Fruit fly (Drosophila melanogaster) whole organism, embryonic: ENCODE results near the gene CG43755.

Experiments used
- BEAF-32 ChIP-seq: fragments of 200-800 bp; sonication (Bioruptor generic); optimal IDR thresholded peaks from 3 replicates; lab custom pipeline; 2017; ENCODE audit warnings: missing biosample characterization, missing genetic modification characterization, mild to moderate bottlenecking, moderate library complexity, missing genetic modification reagents
- Bdp1 ChIP-seq: fragments of 200-800 bp; sonication (Bioruptor generic); optimal IDR thresholded peaks from 3 replicates; lab custom pipeline; 2016; ENCODE audit warnings: missing biosample characterization, missing genetic modification characterization
- CG10543 ChIP-seq: fragments of 200-800 bp; sonication (Bioruptor generic); optimal IDR thresholded peaks from 3 replicates; lab custom pipeline; 2017; ENCODE audit warnings: missing biosample characterization, mild to moderate bottlenecking, missing genetic modification characterization, moderate library complexity
- CG10959 ChIP-seq: fragments of 200-800 bp; sonication (Bioruptor generic); IDR thresholded peaks from 2 replicates; pipeline ENCODE4 v1.3.6; 2022; ENCODE audit warnings: missing biosample characterization, missing genetic modification characterization
- CG12744 ChIP-seq: fragments of 200-800 bp; sonication (Bioruptor generic); optimal IDR thresholded peaks from 2 replicates; lab custom pipeline; 2016; ENCODE audit warnings: missing biosample characterization, missing genetic modification characterization
- CG14014 ChIP-seq: fragments of 200-800 bp; sonication (Bioruptor generic); IDR thresholded peaks from 2 replicates; pipeline ENCODE4 v1.3.6; 2022; ENCODE audit warnings: missing biosample characterization, missing genetic modification characterization
- CG14667 ChIP-seq: fragments of 200-800 bp; sonication (Bioruptor generic); IDR thresholded peaks from 2 replicates; pipeline ENCODE4 v1.3.6; 2022; ENCODE audit warnings: missing biosample characterization, missing genetic modification characterization
- CG14710 ChIP-seq: fragments of 200-800 bp; sonication (Bioruptor generic); optimal IDR thresholded peaks from 3 replicates; lab custom pipeline; 2019; ENCODE audit warnings: missing biosample characterization, mild to moderate bottlenecking, missing genetic modification characterization, moderate library complexity
- CG1603 ChIP-seq: fragments of 200-800 bp; sonication (Bioruptor generic); optimal IDR thresholded peaks from 2 replicates; lab custom pipeline; 2019; ENCODE audit warnings: missing biosample characterization, mild to moderate bottlenecking, missing genetic modification characterization, moderate library complexity
- CG16813 ChIP-seq: fragments of 200-800 bp; sonication (Bioruptor generic); IDR thresholded peaks from 3 replicates; pipeline ENCODE4 v1.3.6; 2022; ENCODE audit warnings: missing biosample characterization, missing genetic modification characterization; ENCODE audit not compliant: partially characterized antibody
- CG17912 ChIP-seq: fragments of 200-800 bp; sonication (Bioruptor generic); optimal IDR thresholded peaks from 2 replicates; lab custom pipeline; 2018; ENCODE audit warnings: missing biosample characterization, mild to moderate bottlenecking, missing genetic modification characterization
- CG3163 ChIP-seq: fragments of 200-800 bp; sonication (Bioruptor generic); optimal IDR thresholded peaks from 3 replicates; lab custom pipeline; 2016; ENCODE audit warnings: missing biosample characterization, missing genetic modification characterization
- CG4282 ChIP-seq: fragments of 200-800 bp; sonication (Bioruptor generic); optimal IDR thresholded peaks from 2 replicates; lab custom pipeline; 2016; ENCODE audit warnings: missing biosample characterization, missing genetic modification characterization
- CG5180 ChIP-seq: fragments of 200-800 bp; sonication (Bioruptor generic); optimal IDR thresholded peaks from 3 replicates; lab custom pipeline; 2017; ENCODE audit warnings: missing biosample characterization, missing genetic modification characterization, mild to moderate bottlenecking, moderate library complexity, missing genetic modification reagents
- CG5953 ChIP-seq: fragments of 200-800 bp; sonication (Bioruptor generic); IDR thresholded peaks from 2 replicates; pipeline ENCODE4 v1.3.6; 2022; ENCODE audit warnings: missing biosample characterization, missing genetic modification characterization
- CG6689 ChIP-seq: fragments of 200-800 bp; sonication (Bioruptor generic); IDR thresholded peaks from 2 replicates; pipeline ENCODE4 v1.3.6; 2022; ENCODE audit warnings: missing biosample characterization, missing genetic modification characterization
- CG6854 ChIP-seq: fragments of 200-800 bp; sonication (Bioruptor generic); optimal IDR thresholded peaks from 3 replicates; lab custom pipeline; 2017; ENCODE audit warnings: missing biosample characterization, mild to moderate bottlenecking, missing genetic modification characterization
- CTCF ChIP-seq: fragments of 200-800 bp; sonication (Bioruptor generic); optimal IDR thresholded peaks from 2 replicates; lab custom pipeline; 2017; ENCODE audit warnings: missing biosample characterization, mild to moderate bottlenecking, missing genetic modification characterization, moderate library complexity
- Camta ChIP-seq: fragments of 200-800 bp; sonication (Bioruptor generic); optimal IDR thresholded peaks from 2 replicates; lab custom pipeline; 2016; ENCODE audit warnings: missing biosample characterization, missing genetic modification characterization
- Dek ChIP-seq: fragments of 200-800 bp; sonication (Bioruptor generic); optimal IDR thresholded peaks from 3 replicates; lab custom pipeline; 2019; ENCODE audit warnings: missing biosample characterization, mild to moderate bottlenecking, missing genetic modification characterization, moderate library complexity
- Dip3 ChIP-seq: fragments of 200-800 bp; sonication (Bioruptor generic); optimal IDR thresholded peaks from 3 replicates; lab custom pipeline; 2016; ENCODE audit warnings: missing biosample characterization, missing genetic modification characterization
- E2f2 ChIP-seq: fragments of 200-800 bp; sonication (Bioruptor generic); IDR thresholded peaks from 2 replicates; pipeline ENCODE4 v1.3.6; 2022; ENCODE audit warnings: missing biosample characterization, missing genetic modification characterization
- Fer1 ChIP-seq: fragments of 200-800 bp; sonication (Bioruptor generic); optimal IDR thresholded peaks from 2 replicates; lab custom pipeline; 2017; ENCODE audit warnings: missing biosample characterization, mild to moderate bottlenecking, missing genetic modification characterization
- Hand ChIP-seq: fragments of 200-800 bp; sonication (Bioruptor generic); optimal IDR thresholded peaks from 2 replicates; lab custom pipeline; 2017; ENCODE audit warnings: mild to moderate bottlenecking, missing biosample characterization, missing genetic modification reagents, missing genetic modification characterization
- Jarid2 ChIP-seq: fragments of 200-800 bp; sonication (Bioruptor generic); optimal IDR thresholded peaks from 3 replicates; lab custom pipeline; 2017; ENCODE audit warnings: mild to moderate bottlenecking, missing biosample characterization, missing genetic modification reagents, missing genetic modification characterization
- Lim3 ChIP-seq: fragments of 200-800 bp; sonication (Bioruptor generic); IDR thresholded peaks from 2 replicates; pipeline ENCODE4 v1.3.6; 2022; ENCODE audit warnings: missing biosample characterization, missing genetic modification characterization
- MESR4 ChIP-seq: fragments of 200-800 bp; sonication (Bioruptor generic); optimal IDR thresholded peaks from 2 replicates; lab custom pipeline; 2018; ENCODE audit warnings: missing biosample characterization, mild to moderate bottlenecking, missing genetic modification characterization, moderate library complexity
- Mrtf ChIP-seq: fragments of 200-800 bp; sonication (Bioruptor generic); IDR thresholded peaks from 3 replicates; pipeline ENCODE4 v1.3.6; 2022; ENCODE audit warnings: missing biosample characterization, missing genetic modification characterization
- Myb ChIP-seq: fragments of 200-800 bp; sonication (Bioruptor generic); optimal IDR thresholded peaks from 2 replicates; lab custom pipeline; 2016; ENCODE audit warnings: missing biosample characterization, missing genetic modification characterization
- NC2α ChIP-seq: fragments of 200-800 bp; sonication (Bioruptor generic); optimal IDR thresholded peaks from 2 replicates; lab custom pipeline; 2016; ENCODE audit warnings: missing biosample characterization, missing genetic modification characterization
- NFAT ChIP-seq: fragments of 200-800 bp; sonication (Bioruptor generic); IDR thresholded peaks from 2 replicates; pipeline ENCODE4 v1.3.6; 2022; ENCODE audit warnings: missing biosample characterization, missing genetic modification characterization
- Neu2 ChIP-seq: fragments of 200-800 bp; sonication (Bioruptor generic); optimal IDR thresholded peaks from 3 replicates; lab custom pipeline; 2016; ENCODE audit warnings: missing biosample characterization, missing genetic modification characterization, borderline replicate concordance
- Rfx ChIP-seq: fragments of 200-800 bp; sonication (Bioruptor generic); IDR thresholded peaks from 2 replicates; pipeline ENCODE4 v1.3.6; 2022; ENCODE audit warnings: missing biosample characterization, missing genetic modification characterization
- Scr ChIP-seq: fragments of 200-800 bp; sonication (Bioruptor generic); IDR thresholded peaks from 2 replicates; pipeline ENCODE4 v1.3.6; 2022; ENCODE audit warnings: missing biosample characterization, missing genetic modification characterization; ENCODE audit not compliant: partially characterized antibody
- Sry-β ChIP-seq: fragments of 200-800 bp; sonication (Bioruptor generic); optimal IDR thresholded peaks from 2 replicates; lab custom pipeline; 2018; ENCODE audit warnings: missing biosample characterization, mild to moderate bottlenecking, missing genetic modification characterization, moderate library complexity
- corto ChIP-seq: fragments of 200-800 bp; sonication (Bioruptor generic); optimal IDR thresholded peaks from 2 replicates; lab custom pipeline; 2016; ENCODE audit warnings: missing biosample characterization, mild to moderate bottlenecking, missing genetic modification characterization, moderate library complexity
- crol ChIP-seq: fragments of 200-800 bp; sonication (Bioruptor generic); IDR thresholded peaks from 2 replicates; pipeline ENCODE4 v1.3.6; 2022; ENCODE audit warnings: missing biosample characterization, missing genetic modification characterization
- da ChIP-seq: fragments of 200-800 bp; sonication (Bioruptor generic); optimal IDR thresholded peaks from 2 replicates; lab custom pipeline; 2016; ENCODE audit warnings: missing biosample characterization, missing genetic modification characterization
- emc ChIP-seq: fragments of 200-800 bp; sonication (Bioruptor generic); optimal IDR thresholded peaks from 2 replicates; lab custom pipeline; 2016; ENCODE audit warnings: missing biosample characterization, missing genetic modification characterization
- fru ChIP-seq: fragments of >200 bp; optimal IDR thresholded peaks from 2 replicates; lab custom pipeline; 2017
- grau ChIP-seq: fragments of 200-800 bp; optimal IDR thresholded peaks from 3 replicates; lab custom pipeline; 2019; ENCODE audit warnings: missing biosample characterization, mild to moderate bottlenecking, missing genetic modification characterization, moderate library complexity
- her ChIP-seq: fragments of 200-800 bp; sonication (Bioruptor generic); optimal IDR thresholded peaks from 2 replicates; lab custom pipeline; 2016; ENCODE audit warnings: missing biosample characterization, missing genetic modification characterization
- inv ChIP-seq: fragments of 200-800 bp; sonication (Bioruptor generic); IDR thresholded peaks from 2 replicates; pipeline ENCODE4 v1.3.6; 2022; ENCODE audit warnings: missing biosample characterization, missing genetic modification characterization; ENCODE audit not compliant: partially characterized antibody
- klu ChIP-seq: fragments of 200-800 bp; sonication (Bioruptor generic); IDR thresholded peaks from 2 replicates; pipeline ENCODE4 v1.3.6; 2022; ENCODE audit warnings: missing biosample characterization, missing genetic modification characterization
- lov ChIP-seq, 2 experiments: fragments of 200-800 bp in 1 of 2; fragments of >200 bp in 1 of 2; sonication (Bioruptor generic) in 1 of 2; IDR thresholded peaks in 1 of 2; optimal IDR thresholded peaks in 1 of 2; 2 replicates in 1 of 2; 3 replicates in 1 of 2; pipeline versions ENCODE4 v1.3.6 to Lab custom; 2017 to 2022; ENCODE audit warnings: missing biosample characterization in 1 of 2, missing genetic modification characterization in 1 of 2
- phol ChIP-seq: fragments of 200-800 bp; sonication (Bioruptor generic); optimal IDR thresholded peaks from 3 replicates; lab custom pipeline; 2018; ENCODE audit warnings: missing biosample characterization, mild to moderate bottlenecking, missing genetic modification characterization, moderate library complexity
- schlank ChIP-seq: fragments of 200-800 bp; sonication (Bioruptor generic); optimal IDR thresholded peaks from 2 replicates; lab custom pipeline; 2018; ENCODE audit warnings: missing biosample characterization, mild to moderate bottlenecking, missing genetic modification characterization
- scrt ChIP-seq: fragments of 200-800 bp; sonication (Bioruptor generic); optimal IDR thresholded peaks from 2 replicates; lab custom pipeline; 2018; ENCODE audit warnings: missing biosample characterization, mild to moderate bottlenecking, missing genetic modification characterization, moderate library complexity
- sima ChIP-seq: fragments of 200-800 bp; sonication (Bioruptor generic); optimal IDR thresholded peaks from 2 replicates; lab custom pipeline; 2016; ENCODE audit warnings: missing biosample characterization, missing genetic modification characterization
- sisA ChIP-seq: fragments of 200-800 bp; sonication (Bioruptor generic); IDR thresholded peaks from 2 replicates; pipeline ENCODE4 v1.3.6; 2022; ENCODE audit warnings: missing biosample characterization, missing genetic modification characterization
- usp ChIP-seq: fragments of >200 bp; optimal IDR thresholded peaks from 2 replicates; lab custom pipeline; 2017; ENCODE audit warnings: missing biosample characterization, missing genetic modification characterization
- wor ChIP-seq: fragments of 200-800 bp; sonication (Bioruptor generic); IDR thresholded peaks from 2 replicates; pipeline ENCODE4 v1.3.6; 2022; ENCODE audit warnings: missing biosample characterization, missing genetic modification characterization

CG43755 gene

dm6 chr2L:357556-358130 is 28.1 kb upstream of the CG43755 start, which contains the start of gene Ent1 (continued):
- no peak for TF ChIP-seq Hand (GFP tag; lab: Kevin White, UChicago)
- peak; percentile 28 for TF ChIP-seq Jarid2 (GFP tag; lab: Kevin White, UChicago)
- TF ChIP-seq E2f2 = no peak
- peak; percentile 90 for TF ChIP-seq BEAF-32 (GFP tag; lab: Kevin White, UChicago)
- no peak for TF ChIP-seq Rfx (GFP tag; lab: Robert Waterston, UW)
- TF ChIP-seq sima (GFP tag; lab: Kevin White, UChicago) = no peak
- no peak for TF ChIP-seq inv (GFP tag; lab: Robert Waterston, UW)
- no peak for TF ChIP-seq CG14014 (GFP tag; lab: Robert Waterston, UW)
- no peak for TF ChIP-seq wor (GFP tag; lab: Robert Waterston, UW)
- TF ChIP-seq CG14667 (GFP tag; lab: Robert Waterston, UW) = no peak
- TF ChIP-seq Camta (GFP tag; lab: Kevin White, UChicago) = no peak
- TF ChIP-seq usp (GFP tag; lab: Kevin White, UChicago) = no peak
- TF ChIP-seq CG6854 (GFP tag; lab: Kevin White, UChicago) = no peak
- no peak for TF ChIP-seq klu (GFP tag; lab: Robert Waterston, UW)
- peak; percentile 49 for TF ChIP-seq CTCF
- TF ChIP-seq NC2α = no peak
- TF ChIP-seq Sry-β (GFP tag; lab: Kevin White, UChicago) = no peak
- no peak for TF ChIP-seq Dip3 (GFP tag; lab: Kevin White, UChicago)
- TF ChIP-seq Dek = no peak
- no peak for TF ChIP-seq corto (GFP tag; lab: Kevin White, UChicago)
- peak; percentile 33 for TF ChIP-seq CG14710 (tag; lab: Kevin White, UChicago)
- TF ChIP-seq CG17912 = no peak
- no peak for TF ChIP-seq Scr (GFP tag; lab: Robert Waterston, UW)
- TF ChIP-seq Lim3 = no peak
- TF ChIP-seq CG10543 (GFP tag; lab: Kevin White, UChicago) = no peak
- TF ChIP-seq CG12744 (GFP tag; lab: Kevin White, UChicago) = no peak
- no peak for TF ChIP-seq CG5953 (GFP tag; lab: Robert Waterston, UW)
- no peak for TF ChIP-seq CG4282 (GFP tag; lab: Kevin White, UChicago)
- peak; percentile 88 for TF ChIP-seq MESR4 (GFP tag; lab: Kevin White, UChicago)
- TF ChIP-seq crol (GFP tag; lab: Robert Waterston, UW) = no peak
- no peak for TF ChIP-seq CG6689
- no peak for TF ChIP-seq fru
- TF ChIP-seq CG3163 (GFP tag; lab: Kevin White, UChicago) = no peak
- TF ChIP-seq CG1603 (tag; lab: Kevin White, UChicago) = peak; percentile 70
- no peak for TF ChIP-seq Neu2
- no peak for TF ChIP-seq CG16813
- no peak for TF ChIP-seq scrt (GFP tag; lab: Kevin White, UChicago)
- TF ChIP-seq CG5180 (GFP tag; lab: Kevin White, UChicago) = no peak
- TF ChIP-seq Bdp1 (GFP tag; lab: Kevin White, UChicago) = no peak
- no peak for TF ChIP-seq Mrtf (GFP tag; lab: Robert Waterston, UW)
- TF ChIP-seq da (GFP tag; lab: Kevin White, UChicago) = no peak
- no peak for TF ChIP-seq NFAT (GFP tag; lab: Robert Waterston, UW)
- TF ChIP-seq sisA = no peak
- TF ChIP-seq emc (GFP tag; lab: Kevin White, UChicago) = no peak
- TF ChIP-seq lov (optimal IDR thresholded peaks at IDR 0.05; lab: Kevin White, UChicago) = no peak
- no peak for TF ChIP-seq lov (GFP tag; IDR thresholded peaks at IDR 0.05; lab: Robert Waterston, UW)
- no peak for TF ChIP-seq grau
- no peak for TF ChIP-seq Myb
- no peak for TF ChIP-seq Fer1 (GFP tag; lab: Kevin White, UChicago)
- TF ChIP-seq CG10959 (GFP tag; lab: Robert Waterston, UW) = no peak
- no peak for TF ChIP-seq her (GFP tag; lab: Kevin White, UChicago)
- TF ChIP-seq phol (tag; lab: Kevin White, UChicago) = peak; percentile 3
- no peak for TF ChIP-seq schlank (tag; lab: Kevin White, UChicago)
